Worm (Caenorhabditis elegans) whole organism, L2 larva: ENCODE measurements around the gene rbr-2.

ENCODE experiments used
- C34F6.9 ChIP-seq: fragments of 150-350 bp; optimal IDR thresholded peaks from 2 replicates; lab custom pipeline; 2014; ENCODE audit warnings: missing biosample characterization, missing genetic modification characterization
- R02D3.7 ChIP-seq: fragments of 150-350 bp; optimal IDR thresholded peaks from 2 replicates; lab custom pipeline; 2014; ENCODE audit warnings: missing biosample characterization, missing genetic modification characterization
- blmp-1 ChIP-seq: sonication (generic microtip); optimal IDR thresholded peaks from 2 replicates; lab custom pipeline; 2017; ENCODE audit warnings: missing genetic modification characterization, mild to moderate bottlenecking, missing compliant biosample characterization, antibody characterized with exemption, moderate library complexity; ENCODE audit not compliant: insufficient read depth
- dmd-4 ChIP-seq: sonication (generic microtip); optimal IDR thresholded peaks from 2 replicates; lab custom pipeline; 2017; ENCODE audit warnings: missing biosample characterization, missing genetic modification characterization
- lin-11 ChIP-seq: fragments of 150-350 bp; sonication (generic microtip); optimal IDR thresholded peaks from 2 replicates; lab custom pipeline; 2014; ENCODE audit warnings: missing biosample characterization, missing genetic modification characterization, inconsistent platforms, mixed read lengths
- nhr-77 ChIP-seq: fragments of 150-350 bp; optimal IDR thresholded peaks from 2 replicates; lab custom pipeline; 2014; ENCODE audit warnings: missing biosample characterization, missing genetic modification characterization
- snpc-4 ChIP-seq: fragments of 150-350 bp; optimal IDR thresholded peaks from 2 replicates; lab custom pipeline; 2014; ENCODE audit warnings: missing biosample characterization, missing genetic modification characterization
- unc-39 ChIP-seq: fragments of 150-350 bp; optimal IDR thresholded peaks from 2 replicates; lab custom pipeline; 2014; ENCODE audit warnings: missing biosample characterization, missing genetic modification characterization
- unc-55 ChIP-seq: fragments of 150-350 bp; sonication (generic microtip); optimal IDR thresholded peaks from 3 replicates; lab custom pipeline; 2014; ENCODE audit warnings: missing biosample characterization, missing genetic modification reagents, missing genetic modification characterization
- unc-62 ChIP-seq: fragments of 150-350 bp; optimal IDR thresholded peaks from 2 replicates; lab custom pipeline; 2014; ENCODE audit warnings: missing biosample characterization, missing genetic modification reagents, missing genetic modification characterization
- zag-1 ChIP-seq: fragments of 150-350 bp; optimal IDR thresholded peaks from 2 replicates; lab custom pipeline; 2014; ENCODE audit warnings: missing biosample characterization, missing genetic modification characterization
- ztf-11 ChIP-seq: sonication (generic microtip); optimal IDR thresholded peaks from 2 replicates; lab custom pipeline; 2017; ENCODE audit warnings: missing biosample characterization, missing genetic modification characterization

- TF ChIP-seq zag-1, result no peak
- no peak for TF ChIP-seq blmp-1 (tag; lab: Kevin White, UChicago)
- TF ChIP-seq snpc-4 (tag; lab: Kevin White, UChicago), result no peak
- no peak for TF ChIP-seq dmd-4
- TF ChIP-seq R02D3.7 (tag; lab: Kevin White, UChicago), result no peak
- TF ChIP-seq unc-62, result no peak
- TF ChIP-seq unc-55, result no peak
- TF ChIP-seq unc-39, result no peak
- TF ChIP-seq nhr-77, result no peak
- TF ChIP-seq C34F6.9 (tag; lab: Kevin White, UChicago), result no peak
- TF ChIP-seq lin-11 (tag; lab: Kevin White, UChicago), result no peak
- no peak for TF ChIP-seq ztf-11 (tag; lab: Kevin White, UChicago)
Measured at ce11 chrIV:10874527-10874926, 45.3 kb upstream of the rbr-2 start, which contains the start of gene F13E9.12.
